ENCODE assay signal across 2 worm cellular contexts in genomic region chrIV:16482143-16482542, ce11.
A peak's percentile ranks its signal among the peaks of the same experiment; 100 is the strongest.
TF ChIP-seq lines count a peak whose summit lies in the region.
"Not testable (repeated sequence)": the region's sequence is repeated elsewhere in the genome, so short reads cannot be mapped to it uniquely, and the experiment has no call there.

No protein-coding gene starts in this region.

TF ChIP-seq in whole organism, L4 larva, 104 proteins besides CTCF, POLR2A, EP300 and RAD21:
- TF ChIP-seq lin-38 (GFP tag; IDR thresholded peaks at IDR 0.05; lab: Robert Waterston, UW) (peak; percentile 60), pha-4 (GFP tag; IDR thresholded peaks at IDR 0.05; lab: Robert Waterston, UW) (peak; percentile 28; the same call in 1 of the 2 replicates), arid-1 (GFP tag; conservative IDR thresholded peaks at IDR 0.05; lab: Robert Waterston, UW) (0 out of 2 replicates have a peak, but pooled peaks have one; percentile 38), Y48G9A.11 (GFP tag; IDR thresholded peaks at IDR 0.05; lab: Robert Waterston, UW) (0 out of 2 replicates have a peak, but pooled peaks have one; percentile 21), vab-7 (GFP tag; IDR thresholded peaks at IDR 0.05; lab: Robert Waterston, UW) (peak; percentile 63), madf-5 (GFP tag; IDR thresholded peaks at IDR 0.05; lab: Robert Waterston, UW) (0 out of 4 replicates have a peak, but pooled peaks of 1 of the 2 experiments have one; percentile 62), D1046.2 (GFP tag; IDR thresholded peaks at IDR 0.05; lab: Robert Waterston, UW) (0 out of 2 replicates have a peak, but pooled peaks have one; percentile 15), snpc-1.2 (GFP tag; IDR thresholded peaks at IDR 0.05; lab: Robert Waterston, UW) (peak; percentile 95), zip-11 (GFP tag; IDR thresholded peaks at IDR 0.05; lab: Robert Waterston, UW) (peak; percentile 9; the same call in 1 of the 2 replicates)
- TF ChIP-seq pha-4 (tag; optimal IDR thresholded peaks at IDR 0.05; lab: Kevin White, UChicago): not testable (repeated sequence)

TF ChIP-seq in whole organism, young adult, 124 proteins besides CTCF, POLR2A, EP300 and RAD21:
- TF ChIP-seq K11D2.4 (GFP tag; IDR thresholded peaks at IDR 0.05; lab: Robert Waterston, UW): 0 out of 2 replicates have a peak, but pooled peaks have one; percentile 24
- TF ChIP-seq him-1 (tag; optimal IDR thresholded peaks at IDR 0.05; lab: Kevin White, UChicago): peak; percentile 12
- not testable (repeated sequence) for TF ChIP-seq snpc-4 (GFP tag; optimal IDR thresholded peaks at IDR 0.05; lab: Kevin White, UChicago); rpc-1 (optimal IDR thresholded peaks at IDR 0.05; lab: Kevin White, UChicago)
- TF ChIP-seq snpc-4 (tag; optimal IDR thresholded peaks at IDR 0.05; lab: Kevin White, UChicago): peak in 1 of 4 experiments; percentile 62
- TF ChIP-seq B0261.1 (tag; optimal IDR thresholded peaks at IDR 0.05; lab: Kevin White, UChicago): peak; percentile 55
- peak; percentile 91 for TF ChIP-seq attf-6 (GFP tag; IDR thresholded peaks at IDR 0.05; lab: Robert Waterston, UW)
- TF ChIP-seq rpc-1 (tag; optimal IDR thresholded peaks at IDR 0.05; lab: Kevin White, UChicago): peak; percentile 50
- TF ChIP-seq hmg-1.2 (GFP tag; IDR thresholded peaks at IDR 0.05; lab: Robert Waterston, UW): peak; percentile 54
- TF ChIP-seq tbp1 (GFP tag; optimal IDR thresholded peaks at IDR 0.05; lab: Kevin White, UChicago): peak; percentile 81
